Fruit fly (Drosophila melanogaster) whole organism, embryonic: ENCODE data around the gene CG13893.
A peak's percentile ranks its signal among the peaks of the same experiment; 100 is the strongest.

Experiments used
- CG13894 ChIP-seq: fragments of 200-800 bp; sonication (Bioruptor generic); optimal IDR thresholded peaks from 3 replicates; lab custom pipeline; 2018; ENCODE audit warnings: missing biosample characterization, mild to moderate bottlenecking, missing genetic modification characterization, moderate library complexity
- CG14050 ChIP-seq: fragments of 200-800 bp; sonication (Bioruptor generic); IDR thresholded peaks from 3 replicates; pipeline ENCODE4 v1.3.6; 2022; ENCODE audit warnings: missing biosample characterization, missing genetic modification characterization
- CG17361 ChIP-seq: fragments of 200-800 bp; sonication (Bioruptor generic); IDR thresholded peaks from 3 replicates; pipeline ENCODE4 v1.3.6; 2022; ENCODE audit warnings: missing biosample characterization, missing genetic modification characterization
- CG17912 ChIP-seq: fragments of 200-800 bp; sonication (Bioruptor generic); optimal IDR thresholded peaks from 2 replicates; lab custom pipeline; 2018; ENCODE audit warnings: missing biosample characterization, mild to moderate bottlenecking, missing genetic modification characterization
- CG18262 ChIP-seq: fragments of 200-800 bp; optimal IDR thresholded peaks from 3 replicates; lab custom pipeline; 2019; ENCODE audit warnings: missing biosample characterization, mild to moderate bottlenecking, missing genetic modification characterization, moderate library complexity
- CG2712 ChIP-seq: fragments of 200-800 bp; optimal IDR thresholded peaks from 3 replicates; lab custom pipeline; 2019; ENCODE audit warnings: missing biosample characterization, mild to moderate bottlenecking, missing genetic modification characterization, moderate library complexity
- CG31388 ChIP-seq: fragments of 200-800 bp; sonication (Bioruptor generic); optimal IDR thresholded peaks from 2 replicates; lab custom pipeline; 2016; ENCODE audit warnings: missing biosample characterization, missing genetic modification characterization
- CG33557 ChIP-seq: fragments of 200-800 bp; sonication (Bioruptor generic); optimal IDR thresholded peaks from 2 replicates; lab custom pipeline; 2019; ENCODE audit warnings: missing biosample characterization, mild to moderate bottlenecking, missing genetic modification characterization, moderate library complexity
- CG4328 ChIP-seq: fragments of 200-800 bp; sonication (Bioruptor generic); optimal IDR thresholded peaks from 3 replicates; lab custom pipeline; 2017; ENCODE audit warnings: missing biosample characterization, missing genetic modification reagents, missing genetic modification characterization
- CG4820 ChIP-seq: fragments of 200-800 bp; sonication (Bioruptor generic); optimal IDR thresholded peaks from 3 replicates; lab custom pipeline; 2016; ENCODE audit warnings: missing biosample characterization, missing genetic modification characterization
- CG6175 ChIP-seq: fragments of 200-800 bp; sonication (Bioruptor generic); IDR thresholded peaks from 3 replicates; pipeline ENCODE4 v1.3.6; 2022; ENCODE audit warnings: missing biosample characterization, missing genetic modification characterization
- CG6765 ChIP-seq: fragments of 200-800 bp; sonication (Bioruptor generic); optimal IDR thresholded peaks from 3 replicates; lab custom pipeline; 2017; ENCODE audit warnings: missing biosample characterization, mild to moderate bottlenecking, missing genetic modification characterization
- CG8290 ChIP-seq, 3 experiments: fragments of 200-800 bp; sonication (Bioruptor generic); optimal IDR thresholded peaks; 2 replicates each; lab custom pipeline; 2016 to 2019; ENCODE audit warnings: missing biosample characterization in 3 of 3, missing genetic modification characterization in 3 of 3, mild to moderate bottlenecking in 2 of 3, moderate library complexity in 1 of 3
- CoRest ChIP-seq: fragments of 200-800 bp; sonication (Bioruptor generic); optimal IDR thresholded peaks from 3 replicates; lab custom pipeline; 2018; ENCODE audit warnings: missing biosample characterization, mild to moderate bottlenecking, missing genetic modification characterization, moderate library complexity
- Dfd ChIP-seq, 2 experiments: fragments of >200 bp; optimal IDR thresholded peaks; 2 replicates each; lab custom pipeline; 2017; ENCODE audit warnings: missing biosample characterization in 2 of 2, missing genetic modification characterization in 2 of 2
- Doc3 ChIP-seq: fragments of 200-800 bp; sonication (Bioruptor generic); IDR thresholded peaks from 3 replicates; pipeline ENCODE4 v1.3.6; 2022; ENCODE audit warnings: missing biosample characterization, missing genetic modification characterization; ENCODE audit not compliant: partially characterized antibody
- Eip74EF ChIP-seq, 2 experiments: fragments of 200-800 bp in 1 of 2; fragments of >200 bp in 1 of 2; sonication (Bioruptor generic) in 1 of 2; optimal IDR thresholded peaks; 2 replicates each; lab custom pipeline; 2017 to 2019; ENCODE audit warnings: missing biosample characterization in 2 of 2, missing genetic modification characterization in 2 of 2, mild to moderate bottlenecking in 1 of 2, moderate library complexity in 1 of 2
- Elba2 ChIP-seq: fragments of 200-800 bp; sonication (Bioruptor generic); optimal IDR thresholded peaks from 3 replicates; lab custom pipeline; 2016; ENCODE audit warnings: missing biosample characterization, missing genetic modification characterization
- Ets97D ChIP-seq: fragments of 200-800 bp; sonication (Bioruptor generic); optimal IDR thresholded peaks from 3 replicates; lab custom pipeline; 2016; ENCODE audit warnings: missing biosample characterization, missing genetic modification characterization
- Hsf ChIP-seq: fragments of 200-800 bp; sonication (Bioruptor generic); optimal IDR thresholded peaks from 3 replicates; lab custom pipeline; 2016; ENCODE audit warnings: missing biosample characterization, missing genetic modification characterization
- Lim3 ChIP-seq: fragments of 200-800 bp; sonication (Bioruptor generic); IDR thresholded peaks from 2 replicates; pipeline ENCODE4 v1.3.6; 2022; ENCODE audit warnings: missing biosample characterization, missing genetic modification characterization
- Nf-YC ChIP-seq: fragments of 200-800 bp; optimal IDR thresholded peaks from 3 replicates; lab custom pipeline; 2019; ENCODE audit warnings: missing biosample characterization, mild to moderate bottlenecking, missing genetic modification characterization, moderate library complexity
- Rfx ChIP-seq: fragments of 200-800 bp; sonication (Bioruptor generic); IDR thresholded peaks from 2 replicates; pipeline ENCODE4 v1.3.6; 2022; ENCODE audit warnings: missing biosample characterization, missing genetic modification characterization
- Sin3A ChIP-seq: fragments of >200 bp; optimal IDR thresholded peaks from 2 replicates; lab custom pipeline; 2018
- Sry-β ChIP-seq: fragments of 200-800 bp; sonication (Bioruptor generic); optimal IDR thresholded peaks from 2 replicates; lab custom pipeline; 2018; ENCODE audit warnings: missing biosample characterization, mild to moderate bottlenecking, missing genetic modification characterization, moderate library complexity
- Ssrp ChIP-seq: fragments of 200-800 bp; sonication (Bioruptor generic); optimal IDR thresholded peaks from 2 replicates; lab custom pipeline; 2018; ENCODE audit warnings: missing biosample characterization, mild to moderate bottlenecking, missing genetic modification characterization, moderate library complexity
- Xbp1 ChIP-seq: fragments of 200-800 bp; sonication (Bioruptor generic); optimal IDR thresholded peaks from 3 replicates; lab custom pipeline; 2016; ENCODE audit warnings: missing biosample characterization, mild to moderate bottlenecking, missing genetic modification characterization
- al ChIP-seq: fragments of 200-800 bp; sonication (Bioruptor generic); IDR thresholded peaks from 2 replicates; pipeline ENCODE4 v1.3.6; 2022; ENCODE audit warnings: missing biosample characterization, missing genetic modification characterization
- aop ChIP-seq: fragments of 200-800 bp; sonication (Bioruptor generic); IDR thresholded peaks from 2 replicates; pipeline ENCODE4 v1.3.6; 2022; ENCODE audit warnings: missing biosample characterization, missing genetic modification characterization
- az2 ChIP-seq: fragments of 200-800 bp; sonication (Bioruptor generic); optimal IDR thresholded peaks from 3 replicates; lab custom pipeline; 2016; ENCODE audit warnings: missing biosample characterization, missing genetic modification characterization
- bab2 ChIP-seq: fragments of 200-800 bp; sonication (Bioruptor generic); optimal IDR thresholded peaks from 2 replicates; lab custom pipeline; 2016; ENCODE audit warnings: missing biosample characterization, missing genetic modification characterization
- chinmo ChIP-seq: fragments of 200-800 bp; sonication (Bioruptor generic); IDR thresholded peaks from 4 replicates; pipeline ENCODE4 v1.3.6; 2022; ENCODE audit warnings: missing biosample characterization, missing genetic modification characterization; ENCODE audit not compliant: partially characterized antibody
- chn ChIP-seq: fragments of 200-800 bp; sonication (Bioruptor generic); optimal IDR thresholded peaks from 2 replicates; lab custom pipeline; 2016; ENCODE audit warnings: missing biosample characterization, missing genetic modification characterization
- ems ChIP-seq: fragments of 200-800 bp; sonication (Bioruptor generic); optimal IDR thresholded peaks from 3 replicates; lab custom pipeline; 2016; ENCODE audit warnings: missing biosample characterization, missing genetic modification characterization
- gcm2 ChIP-seq: fragments of 200-800 bp; sonication (Bioruptor generic); optimal IDR thresholded peaks from 2 replicates; lab custom pipeline; 2016; ENCODE audit warnings: missing biosample characterization, missing genetic modification characterization
- jigr1 ChIP-seq: fragments of 200-800 bp; sonication (Bioruptor generic); IDR thresholded peaks from 3 replicates; pipeline ENCODE4 v1.3.6; 2022; ENCODE audit warnings: missing biosample characterization, missing genetic modification characterization
- lbe ChIP-seq: fragments of 200-800 bp; sonication (Bioruptor generic); optimal IDR thresholded peaks from 2 replicates; lab custom pipeline; 2016; ENCODE audit warnings: missing biosample characterization, mild to moderate bottlenecking, missing genetic modification characterization
- nom ChIP-seq: fragments of 200-800 bp; sonication (Bioruptor generic); optimal IDR thresholded peaks from 2 replicates; lab custom pipeline; 2017; ENCODE audit warnings: missing biosample characterization, missing genetic modification characterization, mild to moderate bottlenecking, moderate library complexity, missing genetic modification reagents
- p53 ChIP-seq: fragments of 200-800 bp; sonication (Bioruptor generic); optimal IDR thresholded peaks from 2 replicates; lab custom pipeline; 2016; ENCODE audit warnings: missing biosample characterization, missing genetic modification characterization
- pfk ChIP-seq: fragments of 200-800 bp; sonication (Bioruptor generic); optimal IDR thresholded peaks from 2 replicates; lab custom pipeline; 2018; ENCODE audit warnings: missing biosample characterization, mild to moderate bottlenecking, missing genetic modification characterization, moderate library complexity
- phol ChIP-seq: fragments of 200-800 bp; sonication (Bioruptor generic); optimal IDR thresholded peaks from 3 replicates; lab custom pipeline; 2018; ENCODE audit warnings: missing biosample characterization, mild to moderate bottlenecking, missing genetic modification characterization, moderate library complexity
- rib ChIP-seq: fragments of 200-800 bp; sonication (Bioruptor generic); IDR thresholded peaks from 2 replicates; pipeline ENCODE4 v1.3.6; 2022; ENCODE audit warnings: missing biosample characterization, missing genetic modification characterization
- scrt ChIP-seq: fragments of 200-800 bp; sonication (Bioruptor generic); optimal IDR thresholded peaks from 2 replicates; lab custom pipeline; 2018; ENCODE audit warnings: missing biosample characterization, mild to moderate bottlenecking, missing genetic modification characterization, moderate library complexity
- sima ChIP-seq: fragments of 200-800 bp; sonication (Bioruptor generic); optimal IDR thresholded peaks from 2 replicates; lab custom pipeline; 2016; ENCODE audit warnings: missing biosample characterization, missing genetic modification characterization
- slbo ChIP-seq: fragments of 200-800 bp; sonication (Bioruptor generic); IDR thresholded peaks from 2 replicates; pipeline ENCODE4 v1.3.6; 2022; ENCODE audit warnings: missing biosample characterization, missing genetic modification characterization
- stc ChIP-seq: fragments of 200-800 bp; sonication (Bioruptor generic); IDR thresholded peaks from 2 replicates; pipeline ENCODE4 v1.3.6; 2022; ENCODE audit warnings: missing biosample characterization, missing genetic modification characterization
- tin ChIP-seq: fragments of 200-800 bp; sonication (Bioruptor generic); optimal IDR thresholded peaks from 3 replicates; lab custom pipeline; 2016; ENCODE audit warnings: missing biosample characterization, missing genetic modification characterization
- vfl ChIP-seq: fragments of 200-800 bp; sonication (Bioruptor generic); optimal IDR thresholded peaks from 2 replicates; lab custom pipeline; 2016; ENCODE audit warnings: missing biosample characterization, missing genetic modification characterization
- vnd ChIP-seq: fragments of 200-800 bp; sonication (Bioruptor generic); IDR thresholded peaks from 3 replicates; pipeline ENCODE4 v1.3.6; 2022; ENCODE audit warnings: missing biosample characterization, missing genetic modification characterization; ENCODE audit not compliant: partially characterized antibody
- vvl ChIP-seq: fragments of 200-800 bp; sonication (Bioruptor generic); IDR thresholded peaks from 2 replicates; pipeline ENCODE4 v1.3.6; 2022; ENCODE audit warnings: missing biosample characterization, missing genetic modification characterization

Gene CG13893

DNA sequence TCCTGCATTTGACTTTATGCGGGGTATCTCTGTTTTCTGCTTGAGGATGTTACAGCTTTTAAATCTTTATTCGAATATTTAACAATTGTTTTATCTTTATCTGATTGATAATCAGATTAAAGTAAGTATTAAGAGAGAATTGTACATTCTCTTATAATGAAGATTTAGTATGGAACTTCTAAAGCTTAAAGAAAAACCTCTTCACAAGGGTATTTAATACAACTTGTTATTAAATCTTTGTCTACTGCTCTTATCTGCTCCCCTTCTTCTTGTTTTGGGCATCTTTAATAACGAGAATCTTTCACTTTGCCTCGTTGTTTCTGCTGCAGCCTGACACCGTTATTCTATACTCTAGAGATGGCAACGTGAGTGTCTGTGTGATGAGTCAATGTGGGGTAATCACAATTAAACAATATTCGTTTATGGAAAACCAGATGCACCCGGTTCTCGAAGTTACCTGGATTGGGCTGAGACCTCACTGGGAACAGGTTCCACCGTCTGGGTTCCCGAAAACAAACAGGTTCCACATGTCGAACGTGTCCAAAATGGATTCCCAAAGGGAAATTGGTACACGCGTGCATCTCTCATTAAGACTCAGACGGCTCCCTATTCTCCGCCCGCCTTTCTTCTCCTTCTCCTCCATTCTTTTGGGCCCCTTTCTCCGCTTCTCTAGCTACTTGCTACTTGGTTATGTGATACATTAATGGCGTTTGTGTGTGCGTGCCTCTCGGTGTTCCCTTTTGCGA is 53.6 kb downstream of the CG13893 start (continued):
- TF ChIP-seq al (no peak), chn (GFP tag; lab: Kevin White, UChicago) (no peak), CG17361 (GFP tag; lab: Robert Waterston, UW) (no peak), Dfd (GFP tag; optimal IDR thresholded peaks at IDR 0.05; lab: Kevin White, UChicago) (no peak), vnd (GFP tag; lab: Robert Waterston, UW) (0 out of 3 replicates have a peak, but pooled peaks have one; percentile 42), Sin3A (lab: Kevin White, UChicago) (no peak), Doc3 (GFP tag; lab: Robert Waterston, UW) (0 out of 3 replicates have a peak, but pooled peaks have one; percentile 43), nom (GFP tag; lab: Kevin White, UChicago) (peak; percentile 28), CoRest (tag; lab: Kevin White, UChicago) (no peak), Eip74EF (GFP tag; optimal IDR thresholded peaks at IDR 0.05; lab: Kevin White, UChicago) (no peak), tin (no peak), CG8290 (GFP tag; optimal IDR thresholded peaks at IDR 0.05; lab: Kevin White, UChicago) (no peak), CG8290 (tag; optimal IDR thresholded peaks at IDR 0.05; lab: Kevin White, UChicago) (no peak), Nf-YC (tag; lab: Kevin White, UChicago) (no peak), lbe (GFP tag; lab: Kevin White, UChicago) (peak; percentile 30), CG33557 (no peak), p53 (GFP tag; lab: Kevin White, UChicago) (no peak), Sry-β (GFP tag; lab: Kevin White, UChicago) (peak; percentile 64), scrt (GFP tag; lab: Kevin White, UChicago) (no peak), pfk (GFP tag; lab: Kevin White, UChicago) (no peak), Xbp1 (GFP tag; lab: Kevin White, UChicago) (no peak), CG4820 (GFP tag; lab: Kevin White, UChicago) (no peak), CG17912 (no peak), sima (GFP tag; lab: Kevin White, UChicago) (no peak), aop (GFP tag; lab: Robert Waterston, UW) (no peak), Elba2 (GFP tag; lab: Kevin White, UChicago) (no peak), CG13894 (tag; lab: Kevin White, UChicago) (peak; percentile 53), phol (tag; lab: Kevin White, UChicago) (no peak), Rfx (GFP tag; lab: Robert Waterston, UW) (no peak), stc (no peak), Hsf (GFP tag; lab: Kevin White, UChicago) (no peak), CG14050 (GFP tag; lab: Robert Waterston, UW) (no peak), CG4328 (no peak), CG6765 (GFP tag; lab: Kevin White, UChicago) (peak; percentile 23), Ssrp (tag; lab: Kevin White, UChicago) (no peak), gcm2 (GFP tag; lab: Kevin White, UChicago) (no peak), vvl (0 out of 2 replicates have a peak, but pooled peaks have one; percentile 15), vfl (GFP tag; lab: Kevin White, UChicago) (no peak), slbo (no peak), ems (no peak), CG31388 (GFP tag; lab: Kevin White, UChicago) (no peak), bab2 (no peak), az2 (GFP tag; lab: Kevin White, UChicago) (no peak), CG2712 (tag; lab: Kevin White, UChicago) (no peak), rib (GFP tag; lab: Robert Waterston, UW) (no peak), CG6175 (GFP tag; lab: Robert Waterston, UW) (0 out of 3 replicates have a peak, but pooled peaks have one; percentile 18), Lim3 (GFP tag; lab: Robert Waterston, UW) (no peak), CG18262 (tag; lab: Kevin White, UChicago) (no peak), jigr1 (GFP tag; lab: Robert Waterston, UW) (no peak), Ets97D (GFP tag; lab: Kevin White, UChicago) (no peak), chinmo (no peak)
